Fruit fly (Drosophila melanogaster): Measurements from ENCODE around the gene Fadd.

Gene Fadd

DNA sequence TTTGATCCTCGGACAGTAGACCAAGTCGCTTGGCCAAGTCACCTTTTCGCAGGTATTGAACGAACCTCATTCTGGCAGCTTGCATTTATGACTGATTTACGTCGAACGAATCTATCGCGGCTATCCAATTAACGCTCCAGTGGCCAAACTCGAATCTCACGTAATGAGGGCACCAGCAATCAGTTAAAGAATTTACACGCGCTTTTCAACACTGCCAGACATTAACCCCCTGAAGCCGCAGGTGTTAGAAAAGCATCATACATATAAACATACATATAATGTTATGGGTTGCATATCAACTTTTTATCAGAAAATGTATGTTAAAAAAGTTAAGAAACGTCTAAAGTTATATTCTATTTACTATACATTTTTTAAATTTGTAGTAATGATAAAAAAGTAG is 8.9 kb upstream of the Fadd start, which contains the start of gene CG6028 (continued):
- no peak for TF ChIP-seq mirr (GFP tag; optimal IDR thresholded peaks at IDR 0.05)
- TF ChIP-seq CG16863 (GFP tag; optimal IDR thresholded peaks at IDR 0.05) = no peak
- TF ChIP-seq repo (GFP tag; optimal IDR thresholded peaks at IDR 0.05) = no peak
- TF ChIP-seq wor (GFP tag; IDR thresholded peaks at IDR 0.05) = no peak
- TF ChIP-seq CG2875 (GFP tag; optimal IDR thresholded peaks at IDR 0.05) = no peak
- peak; percentile 27 for TF ChIP-seq CG7839 (tag; optimal IDR thresholded peaks at IDR 0.05)
- no peak for TF ChIP-seq CG6683 (GFP tag; optimal IDR thresholded peaks at IDR 0.05)
- peak; percentile 2 for TF ChIP-seq tin (GFP tag; optimal IDR thresholded peaks at IDR 0.05)
- no peak for TF ChIP-seq CG7745 (tag; optimal IDR thresholded peaks at IDR 0.05)
- no peak for TF ChIP-seq al (GFP tag; IDR thresholded peaks at IDR 0.05)
- no peak for TF ChIP-seq br (optimal IDR thresholded peaks at IDR 0.05)
- peak; percentile 43; the same call in 1 of the 3 replicates for TF ChIP-seq otp (GFP tag; IDR thresholded peaks at IDR 0.05)
- no peak for TF ChIP-seq CG30431 (GFP tag; optimal IDR thresholded peaks at IDR 0.05)
- TF ChIP-seq pfk (GFP tag; optimal IDR thresholded peaks at IDR 0.05) = no peak
- TF ChIP-seq CG17912 (GFP tag; optimal IDR thresholded peaks at IDR 0.05) = no peak
- no peak for TF ChIP-seq CG13775 (GFP tag; optimal IDR thresholded peaks at IDR 0.05)
- no peak for TF ChIP-seq chif (GFP tag; optimal IDR thresholded peaks at IDR 0.05)
- no peak for TF ChIP-seq CG7963 (GFP tag; IDR thresholded peaks at IDR 0.05; ENCODE audit: partially characterized antibody)
- TF ChIP-seq abd-A (tag; optimal IDR thresholded peaks at IDR 0.05) = no peak
- TF ChIP-seq yki (optimal IDR thresholded peaks at IDR 0.05) = no peak
- TF ChIP-seq Hey (tag; optimal IDR thresholded peaks at IDR 0.05) = no peak
- peak; percentile 10 for TF ChIP-seq Side (GFP tag; optimal IDR thresholded peaks at IDR 0.05)
- no peak for TF ChIP-seq pum (GFP tag; optimal IDR thresholded peaks at IDR 0.05)
- no peak for TF ChIP-seq ewg (GFP tag; optimal IDR thresholded peaks at IDR 0.05)
- TF ChIP-seq CG9932 (GFP tag; IDR thresholded peaks at IDR 0.05) = peak; percentile 44; the same call in 1 of the 2 replicates
- no peak for TF ChIP-seq Nf-YA (GFP tag; IDR thresholded peaks at IDR 0.05)
- peak; percentile 94 for TF ChIP-seq CG9437 (GFP tag; optimal IDR thresholded peaks at IDR 0.05)
- peak; percentile 78 for TF ChIP-seq MBD-R2 (GFP tag; IDR thresholded peaks at IDR 0.05)
- TF ChIP-seq CG12391 (tag; optimal IDR thresholded peaks at IDR 0.05) = no peak
- peak; percentile 42 for TF ChIP-seq CG18599 (GFP tag; optimal IDR thresholded peaks at IDR 0.05)
- peak; percentile 66 for TF ChIP-seq vvl (GFP tag; IDR thresholded peaks at IDR 0.05)
- no peak for TF ChIP-seq Taf1 (GFP tag; IDR thresholded peaks at IDR 0.05)
- TF ChIP-seq tio (GFP tag; optimal IDR thresholded peaks at IDR 0.05) = no peak
- TF ChIP-seq unc-4 (GFP tag; IDR thresholded peaks at IDR 0.05; ENCODE audit: partially characterized antibody) = peak; percentile 20
- TF ChIP-seq CG13424 (tag; optimal IDR thresholded peaks at IDR 0.05) = peak; percentile 22
- TF ChIP-seq CG12071 (GFP tag; optimal IDR thresholded peaks at IDR 0.05) = no peak
- TF ChIP-seq CG15696 (tag; optimal IDR thresholded peaks at IDR 0.05) = no peak
- TF ChIP-seq ftz-f1 (GFP tag; optimal IDR thresholded peaks at IDR 0.05) = no peak
- TF ChIP-seq Xbp1 (GFP tag; optimal IDR thresholded peaks at IDR 0.05) = peak; percentile 23
- TF ChIP-seq corto (GFP tag; optimal IDR thresholded peaks at IDR 0.05) = no peak
- TF ChIP-seq Dbx (GFP tag; IDR thresholded peaks at IDR 0.05) = peak; percentile 45; the same call in 1 of the 3 replicates
- TF ChIP-seq lmd (GFP tag; IDR thresholded peaks at IDR 0.05) = no peak; the same call in 1 of the 2 replicates
- TF ChIP-seq ci (GFP tag; IDR thresholded peaks at IDR 0.05) = peak; percentile 31; the same call in 1 of the 3 replicates
- no peak for TF ChIP-seq CG18619 (GFP tag; optimal IDR thresholded peaks at IDR 0.05)
- peak in 1 of 2 experiments; percentile 17 for TF ChIP-seq bsh (GFP tag; optimal IDR thresholded peaks at IDR 0.05)
- no peak for TF ChIP-seq CG17186 (GFP tag; optimal IDR thresholded peaks at IDR 0.05)
- no peak for TF ChIP-seq Dfd (GFP tag; optimal IDR thresholded peaks at IDR 0.05)
- TF ChIP-seq ttk (GFP tag; IDR thresholded peaks at IDR 0.05) = no peak
- TF ChIP-seq chinmo (GFP tag; IDR thresholded peaks at IDR 0.05; ENCODE audit: partially characterized antibody) = no peak
- TF ChIP-seq CG13287 (GFP tag; IDR thresholded peaks at IDR 0.05; ENCODE audit: partially characterized antibody) = peak; percentile 39
- no peak for TF ChIP-seq aop (GFP tag; IDR thresholded peaks at IDR 0.05)
- TF ChIP-seq CG10654 (GFP tag; optimal IDR thresholded peaks at IDR 0.05) = no peak

Measured in whole organism, embryonic.